Worm (Caenorhabditis elegans): Measurements from ENCODE around the gene tag-275.

DNA sequence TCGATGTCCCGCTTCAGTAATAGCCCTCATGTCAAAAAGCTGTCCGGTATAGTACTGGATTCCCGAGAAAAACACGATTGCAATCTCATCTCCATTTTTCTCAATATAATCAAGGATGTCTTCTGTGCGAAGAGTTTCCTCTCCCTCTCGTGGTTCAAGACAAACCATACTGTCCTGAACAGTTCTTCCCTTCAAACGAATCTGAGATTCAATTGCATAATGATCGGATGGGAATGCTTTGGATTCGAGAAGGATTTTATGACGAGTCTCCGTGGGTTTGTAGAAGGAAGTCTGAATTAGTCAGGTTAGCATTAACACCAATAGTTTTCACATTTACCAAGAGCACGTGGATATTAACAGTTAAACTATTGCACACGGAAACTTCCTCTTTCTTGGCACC is 42.4 kb downstream of the tag-275 start:
- TF ChIP-seq him-1 (tag; optimal IDR thresholded peaks at IDR 0.05), result no peak
- TF ChIP-seq dao-5 (tag; optimal IDR thresholded peaks at IDR 0.05), result no peak
